Fruit fly (Drosophila melanogaster) whole organism, prepupa: ENCODE data around the gene Rpt3R.
A peak's percentile ranks its signal among the peaks of the same experiment; 100 is the strongest.

ENCODE experiments used
- CG11294 ChIP-seq: fragments of 200-800 bp; sonication (Bioruptor generic); IDR thresholded peaks from 2 replicates; pipeline ENCODE4 v1.3.6; 2022; ENCODE audit warnings: missing biosample characterization, missing genetic modification characterization
- CG11762 ChIP-seq: fragments of 200-800 bp; sonication (Bioruptor generic); optimal IDR thresholded peaks from 3 replicates; lab custom pipeline; 2016; ENCODE audit warnings: missing biosample characterization, missing genetic modification characterization; ENCODE audit not compliant: insufficient read depth
- CG3032 ChIP-seq: fragments of 200-800 bp; optimal IDR thresholded peaks from 2 replicates; lab custom pipeline; 2019; ENCODE audit warnings: missing biosample characterization, mild to moderate bottlenecking, missing genetic modification characterization, moderate library complexity
- CG3919 ChIP-seq: fragments of 200-800 bp; sonication (Bioruptor generic); optimal IDR thresholded peaks from 3 replicates; lab custom pipeline; 2016; ENCODE audit warnings: missing biosample characterization, missing genetic modification characterization
- CG6808 ChIP-seq: fragments of 200-800 bp; sonication (Bioruptor generic); optimal IDR thresholded peaks from 3 replicates; lab custom pipeline; 2017; ENCODE audit warnings: missing biosample characterization, missing genetic modification characterization, mild to moderate bottlenecking, moderate library complexity, missing genetic modification reagents
- Eip93F ChIP-seq: fragments of 200-800 bp; sonication (Bioruptor generic); optimal IDR thresholded peaks from 2 replicates; lab custom pipeline; 2016; ENCODE audit warnings: missing biosample characterization, mild to moderate bottlenecking, missing genetic modification characterization
- Sox15 ChIP-seq: fragments of 200-800 bp; sonication (Bioruptor generic); optimal IDR thresholded peaks from 3 replicates; lab custom pipeline; 2016; ENCODE audit warnings: missing biosample characterization, missing genetic modification characterization
- cyc ChIP-seq: fragments of 200-800 bp; sonication (Bioruptor generic); optimal IDR thresholded peaks from 3 replicates; lab custom pipeline; 2016; ENCODE audit warnings: missing biosample characterization, missing genetic modification characterization
- dac ChIP-seq: fragments of 200-800 bp; sonication (Bioruptor generic); optimal IDR thresholded peaks from 2 replicates; lab custom pipeline; 2017; ENCODE audit warnings: missing biosample characterization, mild to moderate bottlenecking, missing genetic modification characterization
- lz ChIP-seq: fragments of 200-800 bp; sonication (Bioruptor generic); optimal IDR thresholded peaks from 3 replicates; lab custom pipeline; 2016; ENCODE audit warnings: missing biosample characterization, missing genetic modification characterization
- pdm3 ChIP-seq: fragments of 200-800 bp; sonication (Bioruptor generic); optimal IDR thresholded peaks from 3 replicates; lab custom pipeline; 2016; ENCODE audit warnings: missing biosample characterization, missing genetic modification characterization

- TF ChIP-seq CG3919 (GFP tag; lab: Kevin White, UChicago) (peak; percentile 71), pdm3 (GFP tag; lab: Kevin White, UChicago) (no peak), CG6808 (GFP tag; lab: Kevin White, UChicago) (peak; percentile 57), CG11294 (GFP tag; lab: Robert Waterston, UW) (no peak), cyc (GFP tag; lab: Kevin White, UChicago) (peak; percentile 73), Eip93F (GFP tag; lab: Kevin White, UChicago) (no peak), lz (peak; percentile 63), CG3032 (tag; lab: Kevin White, UChicago) (peak; percentile 38), CG11762 (GFP tag; lab: Kevin White, UChicago) (no peak), Sox15 (peak; percentile 24), dac (GFP tag; lab: Kevin White, UChicago) (no peak)
Measured at dm6 chr3R:9767620-9768592, 11.6 kb upstream of the Rpt3R start, which contains the start of gene Naa80.
